Worm (Caenorhabditis elegans) whole organism, L4 larva: ENCODE results near the gene epg-7.

Source experiments
- aly-2 ChIP-seq: sonication (generic microtip); optimal IDR thresholded peaks from 2 replicates; lab custom pipeline; 2018; ENCODE audit warnings: missing biosample characterization, missing genetic modification characterization
- ama-1 ChIP-seq: fragments of 150-350 bp; optimal IDR thresholded peaks from 2 replicates; lab custom pipeline; 2014; ENCODE audit warnings: inconsistent platforms, mixed read lengths
- daf-19 ChIP-seq: fragments of 200-800 bp; sonication (Bioruptor generic); conservative IDR thresholded peaks from 2 replicates; pipeline ENCODE4 v1.3.6; 2022; ENCODE audit warnings: missing genetic modification characterization, missing compliant biosample characterization
- lim-7 ChIP-seq: fragments of 200-800 bp; sonication (Bioruptor generic); IDR thresholded peaks from 2 replicates; pipeline ENCODE4 v1.3.6; 2022; ENCODE audit warnings: missing genetic modification characterization, missing compliant biosample characterization
- lin-13 ChIP-seq: fragments of 150-350 bp; optimal IDR thresholded peaks from 2 replicates; lab custom pipeline; 2014; ENCODE audit warnings: missing biosample characterization, missing genetic modification reagents, missing genetic modification characterization
- lin-39 ChIP-seq: fragments of 150-350 bp; optimal IDR thresholded peaks from 2 replicates; lab custom pipeline; 2014; ENCODE audit warnings: missing biosample characterization, missing genetic modification reagents, missing genetic modification characterization
- madf-5 ChIP-seq, 2 experiments: fragments of 200-800 bp; sonication (Bioruptor generic); IDR thresholded peaks; 2 replicates each; pipeline ENCODE4 v1.3.6; 2022; ENCODE audit warnings: missing compliant biosample characterization in 2 of 2, missing genetic modification characterization in 2 of 2
- mdl-1 ChIP-seq, 2 experiments: fragments of 150-350 bp in 1 of 2; sonication (generic microtip) in 1 of 2; optimal IDR thresholded peaks; 2 replicates each; lab custom pipeline; 2014 to 2017; ENCODE audit warnings: missing biosample characterization in 2 of 2, missing genetic modification characterization in 2 of 2
- nhr-102 ChIP-seq: sonication (generic microtip); optimal IDR thresholded peaks from 2 replicates; lab custom pipeline; 2016; ENCODE audit warnings: mild to moderate bottlenecking, missing genetic modification characterization, moderate library complexity, missing compliant biosample characterization
- nhr-11 ChIP-seq: fragments of 150-350 bp; optimal IDR thresholded peaks from 2 replicates; lab custom pipeline; 2014; ENCODE audit warnings: missing biosample characterization, missing genetic modification characterization
- nhr-77 ChIP-seq: fragments of 150-350 bp; optimal IDR thresholded peaks from 2 replicates; lab custom pipeline; 2014; ENCODE audit warnings: missing biosample characterization, missing genetic modification characterization
- pqm-1 ChIP-seq: sonication (generic microtip); optimal IDR thresholded peaks from 2 replicates; lab custom pipeline; 2017; ENCODE audit warnings: missing biosample characterization, missing genetic modification characterization
- zag-1 ChIP-seq: fragments of 150-350 bp; optimal IDR thresholded peaks from 2 replicates; lab custom pipeline; 2014; ENCODE audit warnings: missing biosample characterization, missing genetic modification characterization
- ztf-11 ChIP-seq: fragments of 150-350 bp; optimal IDR thresholded peaks from 2 replicates; lab custom pipeline; 2014; ENCODE audit warnings: missing biosample characterization, missing genetic modification characterization

ce11 chrX:7340394-7340793, 5.9 kb downstream of the epg-7 start:
- TF ChIP-seq nhr-11 (tag; lab: Kevin White, UChicago) (no peak), aly-2 (tag; lab: Kevin White, UChicago) (no peak), nhr-77 (tag; lab: Kevin White, UChicago) (no peak), ztf-11 (no peak), lim-7 (GFP tag; lab: Robert Waterston, UW) (no peak), mdl-1 (tag; optimal IDR thresholded peaks at IDR 0.05; lab: Kevin White, UChicago) (no peak), daf-19 (GFP tag; lab: Robert Waterston, UW) (no peak), ama-1 (lab: Kevin White, UChicago) (no peak), nhr-102 (no peak), pqm-1 (tag; lab: Kevin White, UChicago) (no peak), lin-13 (GFP tag; lab: Kevin White, UChicago) (no peak), madf-5 (GFP tag; IDR thresholded peaks at IDR 0.05; lab: Robert Waterston, UW) (no peak), lin-39 (tag; lab: Kevin White, UChicago) (no peak), zag-1 (tag; lab: Kevin White, UChicago) (no peak)
